Worm (Caenorhabditis elegans): ENCODE data around the gene C31E10.5.

C31E10.5 gene

DNA sequence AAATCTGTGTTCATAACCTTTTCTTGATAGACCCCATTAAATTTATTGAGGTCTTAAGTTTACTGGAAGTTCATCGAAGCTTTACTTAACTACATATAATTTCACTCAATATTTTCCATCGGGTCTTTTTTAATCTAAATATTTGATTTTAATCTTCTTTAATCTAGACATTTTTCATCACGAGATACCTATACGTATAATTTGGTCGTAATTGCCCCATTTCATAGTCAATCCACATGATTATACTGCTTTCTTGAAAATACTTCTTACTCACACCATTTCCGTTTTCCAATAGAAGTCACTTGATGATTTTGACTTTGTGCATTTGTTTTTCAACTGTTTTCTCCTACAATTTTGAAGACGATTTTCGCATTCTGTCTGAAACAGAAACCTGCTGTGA is 9.3 kb downstream of the C31E10.5 start, which contains the start of gene irld-24:
Gene irld-24, plus strand, starts transcription at position 301 of the 400 bp plus-strand sequence.
- TF ChIP-seq nhr-77 (tag; optimal IDR thresholded peaks at IDR 0.05) (no peak), daf-12 (tag; optimal IDR thresholded peaks at IDR 0.05) (no peak), egl-27 (tag; optimal IDR thresholded peaks at IDR 0.05) (no peak), sea-2 (GFP tag; optimal IDR thresholded peaks at IDR 0.05) (no peak), zag-1 (tag; optimal IDR thresholded peaks at IDR 0.05) (no peak), pqm-1 (tag; optimal IDR thresholded peaks at IDR 0.05) (no peak), skn-1 (tag; optimal IDR thresholded peaks at IDR 0.05) (no peak), elt-1 (tag; optimal IDR thresholded peaks at IDR 0.05) (no peak), mdl-1 (tag; optimal IDR thresholded peaks at IDR 0.05) (no peak), tbx-2 (tag; optimal IDR thresholded peaks at IDR 0.05) (no peak), ceh-82 (tag; optimal IDR thresholded peaks at IDR 0.05) (no peak), unc-39 (tag; optimal IDR thresholded peaks at IDR 0.05) (no peak), nhr-28 (tag; optimal IDR thresholded peaks at IDR 0.05) (no peak), ceh-28 (tag; optimal IDR thresholded peaks at IDR 0.05) (no peak), nhr-76 (tag; optimal IDR thresholded peaks at IDR 0.05) (no peak), nhr-67 (tag; optimal IDR thresholded peaks at IDR 0.05) (no peak), ztf-11 (tag; optimal IDR thresholded peaks at IDR 0.05) (no peak), ama-1 (optimal IDR thresholded peaks at IDR 0.05) (no peak), elt-3 (tag; optimal IDR thresholded peaks at IDR 0.05) (no peak), aly-2 (tag; optimal IDR thresholded peaks at IDR 0.05) (no peak)

DNA sequence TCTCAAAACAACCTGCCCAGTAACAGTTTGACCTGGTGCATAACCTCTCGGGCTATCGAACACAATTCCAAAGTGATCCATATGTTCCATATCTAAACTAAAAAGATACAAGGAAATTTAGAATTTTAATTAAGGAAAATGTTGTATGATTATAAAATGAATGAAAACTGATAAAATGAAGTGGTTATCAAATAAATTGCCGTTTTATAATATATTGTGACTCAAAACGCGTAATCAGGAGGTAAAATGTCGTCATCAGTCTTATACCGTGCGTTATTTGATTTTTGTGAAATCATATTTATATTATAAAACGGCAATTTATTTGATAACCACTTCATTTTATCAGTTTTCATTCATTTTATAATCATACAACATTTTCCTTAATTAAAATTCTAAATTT is 15.2 kb downstream of the C31E10.5 start, which contains the start of gene arrd-24:
Gene arrd-24, minus strand, starts transcription at position 101 of the 400 bp plus-strand sequence.
- TF ChIP-seq elt-2 (tag; optimal IDR thresholded peaks at IDR 0.05): peak; percentile 64

DNA sequence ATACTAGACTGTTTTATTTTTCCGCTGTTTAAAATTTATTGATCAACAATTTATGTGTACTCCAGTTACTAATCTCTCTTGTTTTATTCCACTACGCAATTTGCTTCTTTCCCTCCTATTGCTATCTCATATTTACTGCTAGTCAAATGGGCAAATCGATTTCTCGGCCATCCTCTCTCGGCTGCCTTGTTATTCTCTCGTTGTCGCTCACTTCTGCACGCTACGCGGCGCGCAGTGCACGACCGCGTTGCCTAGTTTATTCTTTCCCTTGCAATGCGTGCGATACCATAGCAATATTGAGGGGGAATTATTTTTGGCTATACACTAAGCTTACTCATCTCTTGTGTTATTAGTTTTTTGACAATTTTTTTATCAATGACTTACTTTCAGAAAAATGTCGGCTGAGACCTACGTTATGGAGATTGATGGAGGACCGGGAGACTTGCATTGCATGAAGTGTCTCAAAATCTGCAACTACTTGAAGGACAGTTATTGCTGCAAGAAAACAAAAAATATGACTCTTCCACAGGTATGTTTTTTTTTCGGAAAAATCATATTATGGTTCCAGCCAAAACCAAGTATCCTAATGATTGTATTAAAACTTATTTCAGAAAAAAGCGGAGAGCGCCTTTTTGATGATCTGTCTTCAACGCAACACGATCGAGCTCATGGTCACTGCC is 18.1 kb downstream of the C31E10.5 start, which contains the start of gene F48F7.6:
Gene F48F7.6, plus strand, starts transcription at position 391 of the 680 bp plus-strand sequence.
- TF ChIP-seq hmg-11 (tag; optimal IDR thresholded peaks at IDR 0.05) (peak; percentile 57), ceh-82 (tag; optimal IDR thresholded peaks at IDR 0.05) (no peak), mdl-1 (tag; optimal IDR thresholded peaks at IDR 0.05) (no peak), zag-1 (tag; optimal IDR thresholded peaks at IDR 0.05) (no peak), ZK546.5 (tag; optimal IDR thresholded peaks at IDR 0.05) (no peak), eor-1 (tag; optimal IDR thresholded peaks at IDR 0.05) (no peak), ztf-4 (tag; optimal IDR thresholded peaks at IDR 0.05) (no peak), fos-1 (tag; optimal IDR thresholded peaks at IDR 0.05) (no peak), nhr-77 (tag; optimal IDR thresholded peaks at IDR 0.05) (no peak), egl-5 (tag; optimal IDR thresholded peaks at IDR 0.05) (peak; percentile 73), elt-2 (tag; optimal IDR thresholded peaks at IDR 0.05) (peak; percentile 17), nfya-1 (tag; optimal IDR thresholded peaks at IDR 0.05; ENCODE audit: insufficient read depth) (peak; percentile 69), pqm-1 (tag; optimal IDR thresholded peaks at IDR 0.05) (no peak), pha-4 (tag; optimal IDR thresholded peaks at IDR 0.05) (peak; percentile 64), snpc-4 (tag; optimal IDR thresholded peaks at IDR 0.05) (peak; percentile 15), tbx-2 (tag; optimal IDR thresholded peaks at IDR 0.05) (peak; percentile 10), fkh-2 (tag; optimal IDR thresholded peaks at IDR 0.05) (no peak), nhr-76 (tag; optimal IDR thresholded peaks at IDR 0.05) (no peak), nhr-11 (tag; optimal IDR thresholded peaks at IDR 0.05) (no peak), nhr-23 (tag; optimal IDR thresholded peaks at IDR 0.05) (no peak), nhr-237 (tag; optimal IDR thresholded peaks at IDR 0.05) (no peak), unc-62 (GFP tag; optimal IDR thresholded peaks at IDR 0.05) (no peak), unc-39 (tag; optimal IDR thresholded peaks at IDR 0.05) (no peak), nhr-28 (tag; optimal IDR thresholded peaks at IDR 0.05) (no peak), nhr-43 (tag; optimal IDR thresholded peaks at IDR 0.05; ENCODE audit: poor library complexity, severe bottlenecking) (no peak), ceh-28 (tag; optimal IDR thresholded peaks at IDR 0.05) (peak; percentile 29), lin-39 (tag; optimal IDR thresholded peaks at IDR 0.05) (peak; percentile 92), lin-15B (tag; optimal IDR thresholded peaks at IDR 0.05) (peak; percentile 51), ceh-16 (tag; optimal IDR thresholded peaks at IDR 0.05) (no peak), jun-1 (tag; optimal IDR thresholded peaks at IDR 0.05) (no peak)

All from whole organism, L3 larva.